Worm (Caenorhabditis elegans): ENCODE results near the gene Y53F4B.7.

- TF ChIP-seq nhr-76 (tag; optimal IDR thresholded peaks at IDR 0.05): no peak
- no peak for TF ChIP-seq pha-4 (tag; optimal IDR thresholded peaks at IDR 0.05)
- TF ChIP-seq nhr-237 (tag; optimal IDR thresholded peaks at IDR 0.05): no peak
- TF ChIP-seq unc-39 (tag; optimal IDR thresholded peaks at IDR 0.05): no peak
- no peak for TF ChIP-seq nhr-12 (tag; optimal IDR thresholded peaks at IDR 0.05)
- TF ChIP-seq lsy-2 (tag; optimal IDR thresholded peaks at IDR 0.05): no peak
- TF ChIP-seq ztf-11 (tag; optimal IDR thresholded peaks at IDR 0.05): no peak
- no peak for TF ChIP-seq tbx-8 (GFP tag; optimal IDR thresholded peaks at IDR 0.05)
- no peak for TF ChIP-seq lin-13 (tag; optimal IDR thresholded peaks at IDR 0.05)
Measured at ce11 chrII:14964008-14964407, 28.7 kb upstream of the Y53F4B.7 start, which contains the start of gene elo-9.

Data from whole organism, mixed stage, embryonic.